Worm (Caenorhabditis elegans): ENCODE results near the gene ifd-2.

ifd-2 gene

DNA sequence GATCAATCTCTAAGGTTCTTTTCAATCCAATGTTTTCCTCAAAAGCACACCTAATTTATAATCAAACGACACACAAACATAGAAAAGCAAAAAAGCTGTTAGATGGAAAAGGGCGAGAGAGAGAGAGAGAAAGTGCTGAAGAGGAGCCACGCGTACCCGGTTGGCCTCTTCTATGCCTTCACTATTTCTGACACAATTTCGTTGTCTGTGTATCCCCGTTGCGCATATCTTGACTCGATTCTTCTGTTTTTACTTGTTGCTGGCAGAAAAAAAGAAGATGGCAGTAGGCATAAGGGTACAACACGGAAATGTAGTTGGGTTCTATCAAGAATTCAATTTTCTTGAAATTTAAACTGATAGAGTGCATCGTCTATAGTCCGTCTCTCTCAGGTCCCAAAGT, 11.8 kb upstream of the ifd-2 start (continued):
- TF ChIP-seq pha-4 (GFP tag; IDR thresholded peaks at IDR 0.05) (no peak), pha-4 (tag; optimal IDR thresholded peaks at IDR 0.05) (peak; percentile 90), daf-16 (GFP tag; optimal IDR thresholded peaks at IDR 0.05) (no peak), daf-16 (tag; optimal IDR thresholded peaks at IDR 0.05) (peak; percentile 52), sdz-12 (GFP tag; optimal IDR thresholded peaks at IDR 0.05) (no peak), mdt-29 (GFP tag; IDR thresholded peaks at IDR 0.05) (no peak), nhr-48 (tag; optimal IDR thresholded peaks at IDR 0.05) (peak; percentile 27), fkh-10 (GFP tag; optimal IDR thresholded peaks at IDR 0.05) (peak; percentile 89), lin-29 (GFP tag; IDR thresholded peaks at IDR 0.05) (no peak), saeg-2 (GFP tag; IDR thresholded peaks at IDR 0.05) (no peak), zip-2 (tag; optimal IDR thresholded peaks at IDR 0.05) (no peak), Y105C5A.15 (GFP tag; IDR thresholded peaks at IDR 0.05) (no peak), hlh-30 (tag; optimal IDR thresholded peaks at IDR 0.05; ENCODE audit: insufficient read depth) (peak; percentile 82), nhr-41 (GFP tag; IDR thresholded peaks at IDR 0.05) (no peak), duxl-1 (tag; optimal IDR thresholded peaks at IDR 0.05; ENCODE audit: poor library complexity) (no peak), Y5F2A.4 (GFP tag; optimal IDR thresholded peaks at IDR 0.05) (no peak), mxl-3 (GFP tag; optimal IDR thresholded peaks at IDR 0.05) (peak; percentile 76), ceh-62 (tag; optimal IDR thresholded peaks at IDR 0.05) (no peak), zag-1 (tag; optimal IDR thresholded peaks at IDR 0.05) (no peak), aha-1 (tag) (no peak), zfp-2 (tag; optimal IDR thresholded peaks at IDR 0.05) (no peak), lsy-2 (tag; optimal IDR thresholded peaks at IDR 0.05) (peak in 1 of 2 experiments; percentile 71), nhr-25 (tag; optimal IDR thresholded peaks at IDR 0.05; ENCODE audit: borderline replicate concordance, insufficient read depth) (peak; percentile 85), nhr-28 (tag; optimal IDR thresholded peaks at IDR 0.05) (peak; percentile 91), spr-3 (GFP tag; optimal IDR thresholded peaks at IDR 0.05) (no peak), dve-1 (tag; optimal IDR thresholded peaks at IDR 0.05; ENCODE audit: insufficient read depth) (peak; percentile 52), hmg-1.1 (GFP tag; IDR thresholded peaks at IDR 0.05) (peak; percentile 69; the same call in 1 of the 2 replicates), php-3 (GFP tag; IDR thresholded peaks at IDR 0.05) (no peak), mep-1 (tag; optimal IDR thresholded peaks at IDR 0.05) (peak; percentile 63), ZK337.2 (GFP tag; IDR thresholded peaks at IDR 0.05) (no peak), rbr-2 (tag; optimal IDR thresholded peaks at IDR 0.05) (peak; percentile 76), lin-15B (tag; optimal IDR thresholded peaks at IDR 0.05) (no peak), dmd-9 (GFP tag; IDR thresholded peaks at IDR 0.05) (no peak), ceh-28 (tag; optimal IDR thresholded peaks at IDR 0.05) (no peak), T26A8.4 (GFP tag; IDR thresholded peaks at IDR 0.05) (no peak), unc-130 (GFP tag; optimal IDR thresholded peaks at IDR 0.05) (no peak), F10B5.3 (tag; optimal IDR thresholded peaks at IDR 0.05) (no peak), spr-1 (tag; optimal IDR thresholded peaks at IDR 0.05) (no peak), madf-9 (GFP tag; conservative IDR thresholded peaks at IDR 0.05) (no peak), ZK546.5 (tag; optimal IDR thresholded peaks at IDR 0.05) (no peak), lim-7 (GFP tag; IDR thresholded peaks at IDR 0.05) (no peak), gei-8 (GFP tag; optimal IDR thresholded peaks at IDR 0.05) (no peak), set-16 (GFP tag; IDR thresholded peaks at IDR 0.05) (no peak), madf-5 (GFP tag; IDR thresholded peaks at IDR 0.05) (no peak), nhr-77 (tag; optimal IDR thresholded peaks at IDR 0.05) (peak; percentile 33), ceh-32 (tag; optimal IDR thresholded peaks at IDR 0.05; ENCODE audit: poor library complexity) (no peak), daf-12 (tag; optimal IDR thresholded peaks at IDR 0.05) (no peak), Y48G9A.11 (GFP tag; IDR thresholded peaks at IDR 0.05) (no peak), daf-8 (GFP tag; IDR thresholded peaks at IDR 0.05) (no peak), mes-2 (tag; optimal IDR thresholded peaks at IDR 0.05; ENCODE audit: poor library complexity, severe bottlenecking) (peak; percentile 75), fos-1 (tag; optimal IDR thresholded peaks at IDR 0.05) (no peak), vab-7 (GFP tag; IDR thresholded peaks at IDR 0.05) (no peak; the same call in 1 of the 2 replicates)

All from whole organism, L4 larva.